Fruit fly (Drosophila melanogaster) whole organism, prepupa: ENCODE data around the gene Sod1.

Source experiments
- CG10669 ChIP-seq: fragments of 200-800 bp; sonication (Bioruptor generic); optimal IDR thresholded peaks from 3 replicates; lab custom pipeline; 2018; ENCODE audit warnings: missing biosample characterization, mild to moderate bottlenecking, missing genetic modification characterization, moderate library complexity
- CG11294 ChIP-seq: fragments of 200-800 bp; sonication (Bioruptor generic); IDR thresholded peaks from 2 replicates; pipeline ENCODE4 v1.3.6; 2022; ENCODE audit warnings: missing biosample characterization, missing genetic modification characterization
- CG11762 ChIP-seq: fragments of 200-800 bp; sonication (Bioruptor generic); optimal IDR thresholded peaks from 3 replicates; lab custom pipeline; 2016; ENCODE audit warnings: missing biosample characterization, missing genetic modification characterization; ENCODE audit not compliant: insufficient read depth
- CG11902 ChIP-seq: fragments of 200-800 bp; sonication (Bioruptor generic); optimal IDR thresholded peaks from 3 replicates; lab custom pipeline; 2016; ENCODE audit warnings: missing biosample characterization, missing genetic modification characterization
- CG15336 ChIP-seq: fragments of 200-800 bp; sonication (Bioruptor generic); IDR thresholded peaks from 2 replicates; pipeline ENCODE4 v1.3.6; 2022; ENCODE audit warnings: missing biosample characterization, missing genetic modification characterization
- CG1621 ChIP-seq: fragments of 200-800 bp; sonication (Bioruptor generic); optimal IDR thresholded peaks from 3 replicates; lab custom pipeline; 2018; ENCODE audit warnings: missing biosample characterization, mild to moderate bottlenecking, missing genetic modification characterization
- CG16779 ChIP-seq: fragments of 200-800 bp; sonication (Bioruptor generic); optimal IDR thresholded peaks from 3 replicates; lab custom pipeline; 2017; ENCODE audit warnings: missing biosample characterization, mild to moderate bottlenecking, missing genetic modification characterization
- CG31627 ChIP-seq: fragments of 200-800 bp; sonication (Bioruptor generic); optimal IDR thresholded peaks from 3 replicates; lab custom pipeline; 2016; ENCODE audit warnings: missing biosample characterization, missing genetic modification characterization
- CG32006 ChIP-seq: fragments of 200-800 bp; sonication (Bioruptor generic); optimal IDR thresholded peaks from 3 replicates; lab custom pipeline; 2017; ENCODE audit warnings: missing biosample characterization, mild to moderate bottlenecking, missing genetic modification characterization
- CG34406 ChIP-seq: fragments of 200-800 bp; sonication (Bioruptor generic); optimal IDR thresholded peaks from 3 replicates; lab custom pipeline; 2016; ENCODE audit warnings: missing biosample characterization, missing genetic modification characterization
- CG3919 ChIP-seq: fragments of 200-800 bp; sonication (Bioruptor generic); optimal IDR thresholded peaks from 3 replicates; lab custom pipeline; 2016; ENCODE audit warnings: missing biosample characterization, missing genetic modification characterization
- CG6163 ChIP-seq: fragments of 200-800 bp; sonication (Bioruptor generic); IDR thresholded peaks from 3 replicates; pipeline ENCODE4 v1.3.6; 2022; ENCODE audit warnings: missing biosample characterization, missing genetic modification characterization
- CG6276 ChIP-seq: fragments of 200-800 bp; sonication (Bioruptor generic); optimal IDR thresholded peaks from 2 replicates; lab custom pipeline; 2017; ENCODE audit warnings: missing biosample characterization, mild to moderate bottlenecking, missing genetic modification characterization
- CG6854 ChIP-seq: fragments of 200-800 bp; sonication (Bioruptor generic); optimal IDR thresholded peaks from 2 replicates; lab custom pipeline; 2017; ENCODE audit warnings: missing biosample characterization, mild to moderate bottlenecking, missing genetic modification characterization
- CG7368 ChIP-seq: fragments of 200-800 bp; sonication (Bioruptor generic); optimal IDR thresholded peaks from 3 replicates; lab custom pipeline; 2016; ENCODE audit warnings: missing biosample characterization, missing genetic modification characterization
- CG8119 ChIP-seq: fragments of 200-800 bp; sonication (Bioruptor generic); IDR thresholded peaks from 3 replicates; pipeline ENCODE4 v1.3.6; 2022; ENCODE audit warnings: missing biosample characterization, missing genetic modification characterization
- CG8319 ChIP-seq: fragments of 200-800 bp; sonication (Bioruptor generic); optimal IDR thresholded peaks from 3 replicates; lab custom pipeline; 2016; ENCODE audit warnings: missing biosample characterization, missing genetic modification characterization
- CG8632 ChIP-seq: fragments of 200-800 bp; sonication (Bioruptor generic); optimal IDR thresholded peaks from 3 replicates; lab custom pipeline; 2016; ENCODE audit warnings: missing biosample characterization, missing genetic modification characterization
- CG9139 ChIP-seq: fragments of 200-800 bp; sonication (Bioruptor generic); optimal IDR thresholded peaks from 3 replicates; lab custom pipeline; 2017; ENCODE audit warnings: missing biosample characterization, mild to moderate bottlenecking, missing genetic modification characterization
- Eip78C ChIP-seq: fragments of 200-800 bp; sonication (Bioruptor generic); peaks from one replicate; lab custom pipeline; 2016; ENCODE audit warnings: missing biosample characterization, missing genetic modification characterization
- Eip93F ChIP-seq: fragments of 200-800 bp; sonication (Bioruptor generic); optimal IDR thresholded peaks from 2 replicates; lab custom pipeline; 2016; ENCODE audit warnings: missing biosample characterization, mild to moderate bottlenecking, missing genetic modification characterization
- Hr38 ChIP-seq: sonication (Bioruptor generic); optimal IDR thresholded peaks from 2 replicates; lab custom pipeline; 2016; ENCODE audit warnings: missing biosample characterization, missing genetic modification characterization
- Hr39 ChIP-seq: fragments of 200-800 bp; sonication (Bioruptor generic); optimal IDR thresholded peaks from 2 replicates; lab custom pipeline; 2016; ENCODE audit warnings: missing biosample characterization, missing genetic modification characterization
- Hr4 ChIP-seq: fragments of 200-800 bp; sonication (Bioruptor generic); optimal IDR thresholded peaks from 3 replicates; lab custom pipeline; 2016; ENCODE audit warnings: missing biosample characterization, missing genetic modification characterization
- Met ChIP-seq: fragments of 200-800 bp; sonication (Bioruptor generic); optimal IDR thresholded peaks from 3 replicates; lab custom pipeline; 2016; ENCODE audit warnings: missing biosample characterization, missing genetic modification characterization
- Sox14 ChIP-seq: fragments of 200-800 bp; sonication (Bioruptor generic); optimal IDR thresholded peaks from 3 replicates; lab custom pipeline; 2016; ENCODE audit warnings: missing biosample characterization, missing genetic modification characterization
- Sox15 ChIP-seq: fragments of 200-800 bp; sonication (Bioruptor generic); optimal IDR thresholded peaks from 3 replicates; lab custom pipeline; 2016; ENCODE audit warnings: missing biosample characterization, missing genetic modification characterization
- achi ChIP-seq: fragments of 200-800 bp; sonication (Bioruptor generic); optimal IDR thresholded peaks from 3 replicates; lab custom pipeline; 2016; ENCODE audit warnings: missing biosample characterization, missing genetic modification characterization
- dac ChIP-seq: fragments of 200-800 bp; sonication (Bioruptor generic); optimal IDR thresholded peaks from 2 replicates; lab custom pipeline; 2017; ENCODE audit warnings: missing biosample characterization, mild to moderate bottlenecking, missing genetic modification characterization
- esn ChIP-seq: fragments of 200-800 bp; sonication (Bioruptor generic); optimal IDR thresholded peaks from 2 replicates; lab custom pipeline; 2016; ENCODE audit warnings: missing biosample characterization, mild to moderate bottlenecking, missing genetic modification characterization, moderate library complexity
- fd59A ChIP-seq: fragments of 200-800 bp; sonication (Bioruptor generic); optimal IDR thresholded peaks from 2 replicates; lab custom pipeline; 2017; ENCODE audit warnings: missing biosample characterization, mild to moderate bottlenecking, missing genetic modification characterization, missing genetic modification reagents
- fd85E ChIP-seq: fragments of 200-800 bp; sonication (Bioruptor generic); optimal IDR thresholded peaks from 3 replicates; lab custom pipeline; 2016; ENCODE audit warnings: missing biosample characterization, missing genetic modification characterization
- fkh ChIP-seq: fragments of 200-800 bp; sonication (Bioruptor generic); optimal IDR thresholded peaks from 3 replicates; lab custom pipeline; 2017; ENCODE audit warnings: missing biosample characterization, mild to moderate bottlenecking, missing genetic modification characterization, moderate library complexity
- net ChIP-seq: fragments of 200-800 bp; sonication (Bioruptor generic); optimal IDR thresholded peaks from 3 replicates; lab custom pipeline; 2016; ENCODE audit warnings: missing biosample characterization, missing genetic modification characterization
- salr ChIP-seq, 2 experiments: fragments of 200-800 bp; sonication (Bioruptor generic); optimal IDR thresholded peaks; 3 replicates each; lab custom pipeline; 2016 to 2018; ENCODE audit warnings: missing biosample characterization in 2 of 2, missing genetic modification characterization in 2 of 2, mild to moderate bottlenecking in 1 of 2
- spab ChIP-seq: fragments of 200-800 bp; sonication (Bioruptor generic); optimal IDR thresholded peaks from 2 replicates; lab custom pipeline; 2017; ENCODE audit warnings: missing biosample characterization, mild to moderate bottlenecking, missing genetic modification characterization, missing genetic modification reagents
- ss ChIP-seq, 2 experiments: fragments of 200-800 bp; sonication (Bioruptor generic); optimal IDR thresholded peaks; 2 replicates in 1 of 2; 3 replicates in 1 of 2; lab custom pipeline; 2017 to 2018; ENCODE audit warnings: mild to moderate bottlenecking in 2 of 2, missing biosample characterization in 2 of 2, missing genetic modification characterization in 2 of 2, moderate library complexity in 1 of 2
- svp ChIP-seq: fragments of 200-800 bp; sonication (Bioruptor generic); peaks from one replicate; lab custom pipeline; 2016; ENCODE audit warnings: missing biosample characterization, missing genetic modification characterization
- topi ChIP-seq: fragments of 200-800 bp; sonication (Bioruptor generic); optimal IDR thresholded peaks from 3 replicates; lab custom pipeline; 2016; ENCODE audit warnings: missing biosample characterization, missing genetic modification characterization

Gene Sod1

dm6 chr3L:11125636-11126532, 12.3 kb upstream of the Sod1 start:
- TF ChIP-seq CG6854 (GFP tag; lab: Kevin White, UChicago) (no peak), fkh (GFP tag; lab: Kevin White, UChicago) (peak; percentile 8), CG1621 (tag; lab: Kevin White, UChicago) (no peak)

dm6 chr3L:11124841-11125240, 11.3 kb upstream of the Sod1 start:
- TF ChIP-seq Sox15 (GFP tag; lab: Kevin White, UChicago) (no peak), topi (GFP tag; lab: Kevin White, UChicago) (no peak), svp (peak; percentile 88), CG16779 (tag; lab: Kevin White, UChicago) (no peak), CG7368 (GFP tag; lab: Kevin White, UChicago) (no peak), net (no peak), CG8319 (GFP tag; lab: Kevin White, UChicago) (no peak)

dm6 chr3L:11124439-11124838, 10.9 kb upstream of the Sod1 start:
- no peak for TF ChIP-seq CG1621 (tag; lab: Kevin White, UChicago)
- no peak for TF ChIP-seq CG11762 (GFP tag; lab: Kevin White, UChicago)
- peak; percentile 43 for TF ChIP-seq Hr4 (GFP tag; lab: Kevin White, UChicago)
- TF ChIP-seq Eip93F (GFP tag; lab: Kevin White, UChicago), result no peak
- no peak for TF ChIP-seq CG9139 (GFP tag; lab: Kevin White, UChicago)
- no peak for TF ChIP-seq CG10669
- TF ChIP-seq CG11902, result no peak
- TF ChIP-seq Met, result peak; percentile 15
- no peak for TF ChIP-seq Hr38 (GFP tag; lab: Kevin White, UChicago)
- peak; percentile 77 for TF ChIP-seq Eip78C (GFP tag; lab: Kevin White, UChicago)
- TF ChIP-seq CG32006 (GFP tag; lab: Kevin White, UChicago), result no peak

dm6 chr3L:11123598-11124284, 10.2 kb upstream of the Sod1 start:
- TF ChIP-seq Sox14 (GFP tag; lab: Kevin White, UChicago) (peak; percentile 88), ss (GFP tag; optimal IDR thresholded peaks at IDR 0.05; lab: Kevin White, UChicago) (peak; percentile 16 to 20), esn (GFP tag; lab: Kevin White, UChicago) (no peak), svp (peak; percentile 84), CG9139 (GFP tag; lab: Kevin White, UChicago) (no peak), CG7368 (GFP tag; lab: Kevin White, UChicago) (no peak), CG6163 (GFP tag; lab: Robert Waterston, UW) (peak; percentile 39; the same call in 1 of the 3 replicates), CG6854 (GFP tag; lab: Kevin White, UChicago) (peak; percentile 16), dac (no peak), CG15336 (GFP tag; lab: Robert Waterston, UW) (0 out of 2 replicates have a peak, but pooled peaks have one; percentile 8)

dm6 chr3L:11123088-11123487, 9.5 kb upstream of the Sod1 start, which contains the start of the genes Ufd1 and NaPi-III:
Ufd1 (minus strand) TSS chr3L:11123216.
NaPi-III (plus strand) TSS chr3L:11123348.
- TF ChIP-seq fkh (GFP tag; lab: Kevin White, UChicago) (peak; percentile 18), salr (GFP tag; optimal IDR thresholded peaks at IDR 0.05; lab: Kevin White, UChicago) (no peak), CG11762 (GFP tag; lab: Kevin White, UChicago) (no peak), CG31627 (GFP tag; lab: Kevin White, UChicago) (peak; percentile 36), CG8632 (GFP tag; lab: Kevin White, UChicago) (no peak), fd59A (GFP tag; lab: Kevin White, UChicago) (no peak), CG16779 (tag; lab: Kevin White, UChicago) (no peak), net (peak; percentile 26), Hr39 (peak; percentile 2), CG11294 (GFP tag; lab: Robert Waterston, UW) (no peak), ss (GFP tag; optimal IDR thresholded peaks at IDR 0.05; lab: Kevin White, UChicago) (peak in 1 of 2 experiments; percentile 23), dac (peak; percentile 36), fd85E (GFP tag; lab: Kevin White, UChicago) (no peak), achi (no peak), CG34406 (GFP tag; lab: Kevin White, UChicago) (no peak), CG3919 (no peak), Hr38 (GFP tag; lab: Kevin White, UChicago) (no peak), Eip78C (GFP tag; lab: Kevin White, UChicago) (peak; percentile 30), CG10669 (no peak), CG7368 (GFP tag; lab: Kevin White, UChicago) (no peak), spab (GFP tag; lab: Kevin White, UChicago) (no peak), CG8119 (peak; percentile 60; the same call in 2 of the 3 replicates), CG6854 (GFP tag; lab: Kevin White, UChicago) (no peak), CG6276 (no peak)
